Worm (Caenorhabditis elegans): ENCODE data around the gene dpy-28.
"Not testable (repeated sequence)": the region's sequence is repeated elsewhere in the genome, so short reads cannot be mapped to it uniquely, and the experiment has no call there.

Gene dpy-28

DNA sequence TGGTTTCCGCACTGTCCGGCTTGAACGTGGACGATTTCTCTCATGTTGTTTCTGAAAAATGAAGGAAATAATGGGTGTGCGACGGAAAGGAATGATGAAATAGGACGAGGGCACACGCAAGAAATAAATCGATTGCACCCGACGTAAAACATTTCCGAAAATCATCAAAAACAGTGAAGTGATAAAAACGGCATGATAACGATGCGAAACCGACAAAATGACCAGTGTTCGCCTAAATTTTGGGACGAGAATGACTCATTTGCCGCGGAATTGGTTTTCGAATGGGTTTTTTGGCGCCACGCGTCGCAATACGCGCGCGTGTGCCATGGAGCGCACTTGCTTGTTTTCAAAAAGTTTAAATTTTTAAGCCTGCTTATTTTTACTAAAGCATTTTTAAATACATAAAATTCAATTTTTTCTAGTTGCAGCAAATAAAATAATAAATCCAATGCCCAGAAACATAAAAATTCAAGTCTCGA lies 20.5 kb upstream of the dpy-28 start, which contains the start of the genes tbb-1 and rib-2:
Gene tbb-1 (minus strand): TSS at position 51 of the 479 bp plus-strand sequence.
Gene rib-2 (plus strand): TSS at position 429 of the 479 bp plus-strand sequence.
- TF ChIP-seq ceh-43 (GFP tag; optimal IDR thresholded peaks at IDR 0.05) (no peak), hlh-1 (tag; optimal IDR thresholded peaks at IDR 0.05) (peak; percentile 17), drap-1 (GFP tag; optimal IDR thresholded peaks at IDR 0.05) (peak; percentile 28), nhr-237 (tag; optimal IDR thresholded peaks at IDR 0.05) (peak; percentile 76), lin-13 (tag; optimal IDR thresholded peaks at IDR 0.05) (peak; percentile 55), ces-1 (GFP tag; optimal IDR thresholded peaks at IDR 0.05) (peak; percentile 17), lsy-2 (tag; optimal IDR thresholded peaks at IDR 0.05) (peak; percentile 70), pha-4 (tag; optimal IDR thresholded peaks at IDR 0.05) (peak; percentile 18), mep-1 (tag; optimal IDR thresholded peaks at IDR 0.05) (peak; percentile 93), ceh-39 (tag; optimal IDR thresholded peaks at IDR 0.05) (peak; percentile 60), sem-2 (GFP tag; optimal IDR thresholded peaks at IDR 0.05) (no peak), mab-5 (tag; optimal IDR thresholded peaks at IDR 0.05) (no peak), ceh-83 (GFP tag; optimal IDR thresholded peaks at IDR 0.05) (peak; percentile 30)

DNA sequence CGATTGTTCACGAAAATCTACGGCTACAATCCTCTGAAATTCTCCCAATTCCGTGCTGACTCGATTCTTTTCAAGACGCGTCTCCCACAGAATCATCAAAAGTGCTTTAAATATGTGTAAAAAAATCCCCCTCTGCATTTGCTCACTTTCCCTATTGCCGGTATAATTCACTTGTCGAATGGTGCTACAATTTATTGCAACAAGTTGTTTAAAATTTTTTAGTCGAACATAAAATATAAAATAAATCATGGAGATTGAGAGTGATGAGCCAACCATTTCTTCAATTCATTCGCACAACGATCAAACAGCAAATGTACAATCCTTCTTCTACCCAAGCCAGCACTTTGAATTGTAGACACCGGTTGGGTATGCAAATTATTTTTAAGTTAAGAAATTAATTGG lies 16.5 kb upstream of the dpy-28 start:
- TF ChIP-seq elt-1 (tag; optimal IDR thresholded peaks at IDR 0.05; ENCODE audit: borderline replicate concordance, insufficient read depth), result no peak
- no peak for TF ChIP-seq M03D4.4 (tag; optimal IDR thresholded peaks at IDR 0.05)
- TF ChIP-seq ceh-43 (GFP tag; optimal IDR thresholded peaks at IDR 0.05), result no peak
- no peak for TF ChIP-seq sem-2 (GFP tag; optimal IDR thresholded peaks at IDR 0.05)
- TF ChIP-seq drap-1 (GFP tag; optimal IDR thresholded peaks at IDR 0.05), result no peak
- TF ChIP-seq nhr-76 (tag; optimal IDR thresholded peaks at IDR 0.05), result no peak
- no peak for TF ChIP-seq lin-13 (tag; optimal IDR thresholded peaks at IDR 0.05)
- no peak for TF ChIP-seq snpc-4 (tag; optimal IDR thresholded peaks at IDR 0.05)
- no peak for TF ChIP-seq ces-1 (GFP tag; optimal IDR thresholded peaks at IDR 0.05)
- TF ChIP-seq ceh-39 (tag; optimal IDR thresholded peaks at IDR 0.05), result no peak
- no peak for TF ChIP-seq flh-1 (GFP tag; optimal IDR thresholded peaks at IDR 0.05)
- no peak for TF ChIP-seq mep-1 (tag; optimal IDR thresholded peaks at IDR 0.05)
- no peak for TF ChIP-seq bed-3 (GFP tag; optimal IDR thresholded peaks at IDR 0.05)
- no peak for TF ChIP-seq unc-62 (GFP tag; optimal IDR thresholded peaks at IDR 0.05)
- TF ChIP-seq tbx-8 (GFP tag; optimal IDR thresholded peaks at IDR 0.05), result no peak

- peak; percentile 10 for TF ChIP-seq M03D4.4 (tag; optimal IDR thresholded peaks at IDR 0.05)
- TF ChIP-seq mls-2 (tag; optimal IDR thresholded peaks at IDR 0.05), result no peak
- TF ChIP-seq snpc-4 (tag; optimal IDR thresholded peaks at IDR 0.05), result no peak
- peak; percentile 64 for TF ChIP-seq unc-120 (tag; optimal IDR thresholded peaks at IDR 0.05; ENCODE audit: poor library complexity, severe bottlenecking)
- TF ChIP-seq unc-39 (tag; optimal IDR thresholded peaks at IDR 0.05), result no peak
- peak; percentile 32 for TF ChIP-seq lin-13 (tag; optimal IDR thresholded peaks at IDR 0.05)
- TF ChIP-seq lsy-2 (tag; optimal IDR thresholded peaks at IDR 0.05), result peak; percentile 55
- TF ChIP-seq bed-3 (GFP tag; optimal IDR thresholded peaks at IDR 0.05), result no peak
- no peak for TF ChIP-seq zip-8 (tag; optimal IDR thresholded peaks at IDR 0.05)
- TF ChIP-seq ceh-83 (GFP tag; optimal IDR thresholded peaks at IDR 0.05), result peak; percentile 13
- peak; percentile 23 for TF ChIP-seq ces-1 (GFP tag; optimal IDR thresholded peaks at IDR 0.05)
- peak; percentile 80 for TF ChIP-seq ceh-39 (tag; optimal IDR thresholded peaks at IDR 0.05)
- peak; percentile 64 for TF ChIP-seq pha-4 (tag; optimal IDR thresholded peaks at IDR 0.05)
- TF ChIP-seq mep-1 (tag; optimal IDR thresholded peaks at IDR 0.05), result peak; percentile 96
- TF ChIP-seq hlh-1 (tag; optimal IDR thresholded peaks at IDR 0.05), result no peak
- TF ChIP-seq cnd-1 (tag; optimal IDR thresholded peaks at IDR 0.05), result no peak
- no peak for TF ChIP-seq elt-3 (tag; optimal IDR thresholded peaks at IDR 0.05)
- no peak for TF ChIP-seq ceh-43 (GFP tag; optimal IDR thresholded peaks at IDR 0.05)
- TF ChIP-seq nhr-76 (tag; optimal IDR thresholded peaks at IDR 0.05), result no peak
- peak; percentile 45 for TF ChIP-seq nhr-237 (tag; optimal IDR thresholded peaks at IDR 0.05)
- peak; percentile 56 for TF ChIP-seq sptf-1 (tag; optimal IDR thresholded peaks at IDR 0.05)
- TF ChIP-seq ham-2 (GFP tag; optimal IDR thresholded peaks at IDR 0.05), result no peak
Measured at ce11 chrIII:10747620-10748479, 15.1 kb upstream of the dpy-28 start, which contains the start of the genes ran-1 and dkc-1. ran-1 (minus strand) TSS chrIII:10747728. dkc-1 (plus strand) TSS chrIII:10748429.

DNA sequence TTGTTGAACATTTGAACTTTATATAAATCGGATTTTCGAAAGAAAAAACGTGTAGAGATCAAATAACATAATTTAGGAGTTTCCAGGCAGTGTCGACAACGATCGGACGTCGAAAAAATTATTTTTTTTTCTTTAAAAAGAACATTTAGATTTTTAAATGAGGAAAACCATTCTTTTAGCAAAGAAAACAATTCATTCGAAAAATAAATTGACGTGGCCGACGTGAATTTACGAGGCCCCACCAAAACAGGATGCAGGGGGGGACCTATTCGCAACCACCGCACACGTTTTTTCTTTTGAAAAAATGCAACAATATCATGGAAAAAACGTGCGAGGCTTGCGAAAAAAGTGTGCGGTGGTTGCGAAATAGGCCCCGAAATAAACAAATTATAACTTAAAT lies 12.9 kb upstream of the dpy-28 start, which contains the start of gene enu-3.6:
Gene enu-3.6 (plus strand): TSS at position 392 of the 400 bp plus-strand sequence.
- TF ChIP-seq unc-62 (GFP tag; optimal IDR thresholded peaks at IDR 0.05); ham-2 (GFP tag; optimal IDR thresholded peaks at IDR 0.05); nhr-28 (tag; optimal IDR thresholded peaks at IDR 0.05): not testable (repeated sequence)

Data from whole organism, mixed stage, embryonic.